Worm (Caenorhabditis elegans): ENCODE measurements around the gene T10H4.4.
"Not testable (repeated sequence)": the region's sequence is repeated elsewhere in the genome, so short reads cannot be mapped to it uniquely, and the experiment has no call there.

ce11 chrV:15262336-15262735 lies 9.8 kb downstream of the T10H4.4 start, which contains the start of gene M01B2.10:
- TF ChIP-seq arid-1 (GFP tag; conservative IDR thresholded peaks at IDR 0.05); ama-1 (optimal IDR thresholded peaks at IDR 0.05); ceh-82 (tag; optimal IDR thresholded peaks at IDR 0.05); daf-8 (GFP tag; IDR thresholded peaks at IDR 0.05); spr-1 (tag; optimal IDR thresholded peaks at IDR 0.05); nhr-11 (tag; optimal IDR thresholded peaks at IDR 0.05); nhr-28 (tag; optimal IDR thresholded peaks at IDR 0.05); ZK546.5 (tag; optimal IDR thresholded peaks at IDR 0.05); ces-1 (GFP tag; optimal IDR thresholded peaks at IDR 0.05); fos-1 (tag; optimal IDR thresholded peaks at IDR 0.05); madf-9 (GFP tag; conservative IDR thresholded peaks at IDR 0.05); snpc-4 (tag; optimal IDR thresholded peaks at IDR 0.05): not testable (repeated sequence)
